Worm (Caenorhabditis elegans) whole organism, early embryonic: Measurements from ENCODE around the gene cutl-1.

Experiments
- B0310.2 ChIP-seq: sonication (generic microtip); optimal IDR thresholded peaks from 2 replicates; lab custom pipeline; 2016; ENCODE audit warnings: mild to moderate bottlenecking, missing genetic modification characterization, missing compliant biosample characterization
- F13C5.2 ChIP-seq: sonication (generic microtip); optimal IDR thresholded peaks from 2 replicates; lab custom pipeline; 2017; ENCODE audit warnings: mild to moderate bottlenecking, missing genetic modification characterization, inconsistent platforms, missing compliant biosample characterization
- aly-1 ChIP-seq: sonication (generic microtip); optimal IDR thresholded peaks from 2 replicates; lab custom pipeline; 2016; ENCODE audit warnings: missing genetic modification characterization, missing compliant biosample characterization
- ama-1 ChIP-seq: fragments of 150-350 bp; optimal IDR thresholded peaks from 2 replicates; lab custom pipeline; 2014
- ceh-36 ChIP-seq: sonication (generic microtip); optimal IDR thresholded peaks from 2 replicates; lab custom pipeline; 2016; ENCODE audit warnings: missing genetic modification characterization, inconsistent platforms, missing compliant biosample characterization
- ets-7 ChIP-seq: sonication (generic microtip); optimal IDR thresholded peaks from 2 replicates; lab custom pipeline; 2016; ENCODE audit warnings: missing genotype, missing genetic modification characterization, missing compliant biosample characterization
- flt-1 ChIP-seq: fragments of 200-800 bp; sonication (Bioruptor generic); IDR thresholded peaks from 2 replicates; pipeline ENCODE4 v1.3.6; 2022; ENCODE audit warnings: missing genetic modification characterization, missing compliant biosample characterization
- hmbx-1 ChIP-seq: sonication (generic microtip); optimal IDR thresholded peaks from 2 replicates; lab custom pipeline; 2016; ENCODE audit warnings: mild to moderate bottlenecking, missing genetic modification characterization, missing compliant biosample characterization
- pes-1 ChIP-seq: fragments of 200-800 bp; sonication (Bioruptor generic); IDR thresholded peaks from 2 replicates; pipeline ENCODE4 v1.3.6; 2022; ENCODE audit warnings: missing genetic modification reagents, missing genetic modification characterization, missing compliant biosample characterization
- tbx-11 ChIP-seq: fragments of 200-800 bp; sonication (Bioruptor generic); IDR thresholded peaks from 2 replicates; pipeline ENCODE4 v1.3.6; 2022; ENCODE audit warnings: missing genetic modification characterization, missing compliant biosample characterization

ce11 chrV:13357652-13358281 is 48.1 kb downstream of the cutl-1 start, which contains the start of gene F32H5.1:
- TF ChIP-seq pes-1 (GFP tag; lab: Robert Waterston, UW) (no peak), hmbx-1 (tag; lab: Kevin White, UChicago) (no peak), B0310.2 (tag; lab: Kevin White, UChicago) (no peak), ama-1 (no peak), F13C5.2 (tag; lab: Kevin White, UChicago) (no peak), aly-1 (tag; lab: Kevin White, UChicago) (no peak), ceh-36 (tag; lab: Kevin White, UChicago) (no peak), flt-1 (GFP tag; lab: Robert Waterston, UW) (no peak), tbx-11 (GFP tag; lab: Robert Waterston, UW) (no peak), ets-7 (no peak)
